Fruit fly (Drosophila melanogaster) whole organism, prepupa: ENCODE measurements around the gene CG9328.

Source experiments
- Blimp-1 ChIP-seq: fragments of 200-800 bp; sonication (Bioruptor generic); optimal IDR thresholded peaks from 3 replicates; lab custom pipeline; 2017; ENCODE audit warnings: missing biosample characterization, missing genetic modification characterization, mild to moderate bottlenecking, moderate library complexity, missing genetic modification reagents
- CG10631 ChIP-seq: fragments of 200-800 bp; sonication (Bioruptor generic); optimal IDR thresholded peaks from 2 replicates; lab custom pipeline; 2016; ENCODE audit warnings: missing biosample characterization, missing genetic modification characterization
- CG10669 ChIP-seq: fragments of 200-800 bp; sonication (Bioruptor generic); optimal IDR thresholded peaks from 3 replicates; lab custom pipeline; 2018; ENCODE audit warnings: missing biosample characterization, mild to moderate bottlenecking, missing genetic modification characterization, moderate library complexity
- CG11762 ChIP-seq: fragments of 200-800 bp; sonication (Bioruptor generic); optimal IDR thresholded peaks from 3 replicates; lab custom pipeline; 2016; ENCODE audit warnings: missing biosample characterization, missing genetic modification characterization; ENCODE audit not compliant: insufficient read depth
- CG11902 ChIP-seq: fragments of 200-800 bp; sonication (Bioruptor generic); optimal IDR thresholded peaks from 3 replicates; lab custom pipeline; 2016; ENCODE audit warnings: missing biosample characterization, missing genetic modification characterization
- CG15336 ChIP-seq: fragments of 200-800 bp; sonication (Bioruptor generic); IDR thresholded peaks from 2 replicates; pipeline ENCODE4 v1.3.6; 2022; ENCODE audit warnings: missing biosample characterization, missing genetic modification characterization
- CG1621 ChIP-seq: fragments of 200-800 bp; sonication (Bioruptor generic); optimal IDR thresholded peaks from 3 replicates; lab custom pipeline; 2018; ENCODE audit warnings: missing biosample characterization, mild to moderate bottlenecking, missing genetic modification characterization
- CG16779 ChIP-seq: fragments of 200-800 bp; sonication (Bioruptor generic); optimal IDR thresholded peaks from 3 replicates; lab custom pipeline; 2017; ENCODE audit warnings: missing biosample characterization, mild to moderate bottlenecking, missing genetic modification characterization
- CG3032 ChIP-seq: fragments of 200-800 bp; optimal IDR thresholded peaks from 2 replicates; lab custom pipeline; 2019; ENCODE audit warnings: missing biosample characterization, mild to moderate bottlenecking, missing genetic modification characterization, moderate library complexity
- CG31627 ChIP-seq: fragments of 200-800 bp; sonication (Bioruptor generic); optimal IDR thresholded peaks from 3 replicates; lab custom pipeline; 2016; ENCODE audit warnings: missing biosample characterization, missing genetic modification characterization
- CG32006 ChIP-seq: fragments of 200-800 bp; sonication (Bioruptor generic); optimal IDR thresholded peaks from 3 replicates; lab custom pipeline; 2017; ENCODE audit warnings: missing biosample characterization, mild to moderate bottlenecking, missing genetic modification characterization
- CG34406 ChIP-seq: fragments of 200-800 bp; sonication (Bioruptor generic); optimal IDR thresholded peaks from 3 replicates; lab custom pipeline; 2016; ENCODE audit warnings: missing biosample characterization, missing genetic modification characterization
- CG3919 ChIP-seq: fragments of 200-800 bp; sonication (Bioruptor generic); optimal IDR thresholded peaks from 3 replicates; lab custom pipeline; 2016; ENCODE audit warnings: missing biosample characterization, missing genetic modification characterization
- CG4318 ChIP-seq: fragments of 200-800 bp; sonication (Bioruptor generic); optimal IDR thresholded peaks from 3 replicates; lab custom pipeline; 2017; ENCODE audit warnings: missing biosample characterization, mild to moderate bottlenecking, missing genetic modification characterization
- CG6163 ChIP-seq: fragments of 200-800 bp; sonication (Bioruptor generic); IDR thresholded peaks from 3 replicates; pipeline ENCODE4 v1.3.6; 2022; ENCODE audit warnings: missing biosample characterization, missing genetic modification characterization
- CG6276 ChIP-seq: fragments of 200-800 bp; sonication (Bioruptor generic); optimal IDR thresholded peaks from 2 replicates; lab custom pipeline; 2017; ENCODE audit warnings: missing biosample characterization, mild to moderate bottlenecking, missing genetic modification characterization
- CG6792 ChIP-seq: fragments of 200-800 bp; sonication (Bioruptor generic); optimal IDR thresholded peaks from 3 replicates; lab custom pipeline; 2016; ENCODE audit warnings: missing biosample characterization, missing genetic modification characterization
- CG6808 ChIP-seq: fragments of 200-800 bp; sonication (Bioruptor generic); optimal IDR thresholded peaks from 3 replicates; lab custom pipeline; 2017; ENCODE audit warnings: missing biosample characterization, missing genetic modification characterization, mild to moderate bottlenecking, moderate library complexity, missing genetic modification reagents
- CG6854 ChIP-seq: fragments of 200-800 bp; sonication (Bioruptor generic); optimal IDR thresholded peaks from 2 replicates; lab custom pipeline; 2017; ENCODE audit warnings: missing biosample characterization, mild to moderate bottlenecking, missing genetic modification characterization
- CG8632 ChIP-seq: fragments of 200-800 bp; sonication (Bioruptor generic); optimal IDR thresholded peaks from 3 replicates; lab custom pipeline; 2016; ENCODE audit warnings: missing biosample characterization, missing genetic modification characterization
- Eip75B ChIP-seq: fragments of 200-800 bp; sonication (Bioruptor generic); optimal IDR thresholded peaks from 3 replicates; lab custom pipeline; 2016; ENCODE audit warnings: missing biosample characterization, missing genetic modification characterization
- Eip78C ChIP-seq: fragments of 200-800 bp; sonication (Bioruptor generic); peaks from one replicate; lab custom pipeline; 2016; ENCODE audit warnings: missing biosample characterization, missing genetic modification characterization
- Eip93F ChIP-seq: fragments of 200-800 bp; sonication (Bioruptor generic); optimal IDR thresholded peaks from 2 replicates; lab custom pipeline; 2016; ENCODE audit warnings: missing biosample characterization, mild to moderate bottlenecking, missing genetic modification characterization
- Ets96B ChIP-seq: fragments of 200-800 bp; optimal IDR thresholded peaks from 2 replicates; lab custom pipeline; 2019; ENCODE audit warnings: missing biosample characterization, mild to moderate bottlenecking, missing genetic modification characterization, moderate library complexity
- Gug ChIP-seq: fragments of 200-800 bp; sonication (Bioruptor generic); IDR thresholded peaks from 2 replicates; pipeline ENCODE4 v1.3.6; 2022; ENCODE audit warnings: missing biosample characterization, missing genetic modification characterization
- Hr38 ChIP-seq: sonication (Bioruptor generic); optimal IDR thresholded peaks from 2 replicates; lab custom pipeline; 2016; ENCODE audit warnings: missing biosample characterization, missing genetic modification characterization
- Hr4 ChIP-seq: fragments of 200-800 bp; sonication (Bioruptor generic); optimal IDR thresholded peaks from 3 replicates; lab custom pipeline; 2016; ENCODE audit warnings: missing biosample characterization, missing genetic modification characterization
- Lpt ChIP-seq: fragments of 200-800 bp; sonication (Bioruptor generic); optimal IDR thresholded peaks from 3 replicates; lab custom pipeline; 2016; ENCODE audit warnings: missing biosample characterization, missing genetic modification characterization
- Met ChIP-seq: fragments of 200-800 bp; sonication (Bioruptor generic); optimal IDR thresholded peaks from 3 replicates; lab custom pipeline; 2016; ENCODE audit warnings: missing biosample characterization, missing genetic modification characterization
- OdsH ChIP-seq: fragments of 200-800 bp; sonication (Bioruptor generic); optimal IDR thresholded peaks from 3 replicates; lab custom pipeline; 2016; ENCODE audit warnings: missing biosample characterization, missing genetic modification characterization
- Smox ChIP-seq: fragments of 200-800 bp; sonication (Bioruptor generic); optimal IDR thresholded peaks from 3 replicates; lab custom pipeline; 2016; ENCODE audit warnings: missing biosample characterization, missing genetic modification characterization
- Sox102F ChIP-seq: fragments of 200-800 bp; sonication (Bioruptor generic); optimal IDR thresholded peaks from 2 replicates; lab custom pipeline; 2016; ENCODE audit warnings: missing biosample characterization, mild to moderate bottlenecking, missing genetic modification characterization
- Sox14 ChIP-seq: fragments of 200-800 bp; sonication (Bioruptor generic); optimal IDR thresholded peaks from 3 replicates; lab custom pipeline; 2016; ENCODE audit warnings: missing biosample characterization, missing genetic modification characterization
- Sox15 ChIP-seq: fragments of 200-800 bp; sonication (Bioruptor generic); optimal IDR thresholded peaks from 3 replicates; lab custom pipeline; 2016; ENCODE audit warnings: missing biosample characterization, missing genetic modification characterization
- achi ChIP-seq: fragments of 200-800 bp; sonication (Bioruptor generic); optimal IDR thresholded peaks from 3 replicates; lab custom pipeline; 2016; ENCODE audit warnings: missing biosample characterization, missing genetic modification characterization
- acj6 ChIP-seq: fragments of 200-800 bp; sonication (Bioruptor generic); optimal IDR thresholded peaks from 3 replicates; lab custom pipeline; 2016; ENCODE audit warnings: missing biosample characterization, missing genetic modification characterization
- cyc ChIP-seq: fragments of 200-800 bp; sonication (Bioruptor generic); optimal IDR thresholded peaks from 3 replicates; lab custom pipeline; 2016; ENCODE audit warnings: missing biosample characterization, missing genetic modification characterization
- dac ChIP-seq: fragments of 200-800 bp; sonication (Bioruptor generic); optimal IDR thresholded peaks from 2 replicates; lab custom pipeline; 2017; ENCODE audit warnings: missing biosample characterization, mild to moderate bottlenecking, missing genetic modification characterization
- dsx ChIP-seq: fragments of 200-800 bp; optimal IDR thresholded peaks from 3 replicates; lab custom pipeline; 2019; ENCODE audit warnings: missing biosample characterization, mild to moderate bottlenecking, missing genetic modification characterization, moderate library complexity; ENCODE audit not compliant: poor library complexity, severe bottlenecking
- esn ChIP-seq: fragments of 200-800 bp; sonication (Bioruptor generic); optimal IDR thresholded peaks from 2 replicates; lab custom pipeline; 2016; ENCODE audit warnings: missing biosample characterization, mild to moderate bottlenecking, missing genetic modification characterization, moderate library complexity
- fd59A ChIP-seq: fragments of 200-800 bp; sonication (Bioruptor generic); optimal IDR thresholded peaks from 2 replicates; lab custom pipeline; 2017; ENCODE audit warnings: missing biosample characterization, mild to moderate bottlenecking, missing genetic modification characterization, missing genetic modification reagents
- fkh ChIP-seq: fragments of 200-800 bp; sonication (Bioruptor generic); optimal IDR thresholded peaks from 3 replicates; lab custom pipeline; 2017; ENCODE audit warnings: missing biosample characterization, mild to moderate bottlenecking, missing genetic modification characterization, moderate library complexity
- lz ChIP-seq: fragments of 200-800 bp; sonication (Bioruptor generic); optimal IDR thresholded peaks from 3 replicates; lab custom pipeline; 2016; ENCODE audit warnings: missing biosample characterization, missing genetic modification characterization
- net ChIP-seq: fragments of 200-800 bp; sonication (Bioruptor generic); optimal IDR thresholded peaks from 3 replicates; lab custom pipeline; 2016; ENCODE audit warnings: missing biosample characterization, missing genetic modification characterization
- pdm3 ChIP-seq: fragments of 200-800 bp; sonication (Bioruptor generic); optimal IDR thresholded peaks from 3 replicates; lab custom pipeline; 2016; ENCODE audit warnings: missing biosample characterization, missing genetic modification characterization
- salr ChIP-seq, 2 experiments: fragments of 200-800 bp; sonication (Bioruptor generic); optimal IDR thresholded peaks; 3 replicates each; lab custom pipeline; 2016 to 2018; ENCODE audit warnings: missing biosample characterization in 2 of 2, missing genetic modification characterization in 2 of 2, mild to moderate bottlenecking in 1 of 2
- spab ChIP-seq: fragments of 200-800 bp; sonication (Bioruptor generic); optimal IDR thresholded peaks from 2 replicates; lab custom pipeline; 2017; ENCODE audit warnings: missing biosample characterization, mild to moderate bottlenecking, missing genetic modification characterization, missing genetic modification reagents
- ss ChIP-seq, 2 experiments: fragments of 200-800 bp; sonication (Bioruptor generic); optimal IDR thresholded peaks; 2 replicates in 1 of 2; 3 replicates in 1 of 2; lab custom pipeline; 2017 to 2018; ENCODE audit warnings: mild to moderate bottlenecking in 2 of 2, missing biosample characterization in 2 of 2, missing genetic modification characterization in 2 of 2, moderate library complexity in 1 of 2
- svp ChIP-seq: fragments of 200-800 bp; sonication (Bioruptor generic); peaks from one replicate; lab custom pipeline; 2016; ENCODE audit warnings: missing biosample characterization, missing genetic modification characterization
- topi ChIP-seq: fragments of 200-800 bp; sonication (Bioruptor generic); optimal IDR thresholded peaks from 3 replicates; lab custom pipeline; 2016; ENCODE audit warnings: missing biosample characterization, missing genetic modification characterization
- vri ChIP-seq: fragments of 200-800 bp; sonication (Bioruptor generic); optimal IDR thresholded peaks from 3 replicates; lab custom pipeline; 2016; ENCODE audit warnings: missing biosample characterization, mild to moderate bottlenecking, missing genetic modification characterization

Gene CG9328

DNA sequence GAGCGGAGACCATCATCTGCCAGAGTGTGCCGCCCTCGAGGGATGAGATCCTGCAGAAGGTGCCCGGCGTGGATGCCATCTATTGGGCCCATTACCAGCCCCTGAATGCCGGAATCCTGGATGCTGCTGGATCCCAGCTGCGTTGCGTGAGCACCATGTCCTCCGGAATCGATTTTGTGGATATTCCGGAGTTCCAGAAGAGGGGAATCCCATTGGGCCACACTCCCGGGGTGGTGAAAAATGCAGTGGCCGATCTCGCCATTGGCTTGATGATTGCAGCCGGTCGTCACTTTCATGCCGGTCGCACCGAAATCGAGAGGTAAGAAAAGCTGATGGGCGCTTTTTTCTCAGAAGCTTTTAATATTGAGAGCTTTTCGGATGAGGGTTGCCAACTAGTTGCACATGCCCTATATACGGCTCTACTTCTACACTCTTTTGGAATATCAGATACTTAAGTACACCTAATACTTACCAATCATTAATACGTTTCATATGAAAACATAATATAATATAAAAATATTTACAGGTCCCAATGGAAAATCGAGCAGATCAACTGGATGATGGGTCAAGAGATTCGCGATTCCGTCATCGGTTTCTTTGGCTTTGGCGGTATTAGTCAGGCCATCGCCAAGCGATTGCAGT lies 32.4 kb downstream of the CG9328 start:
- TF ChIP-seq CG11762 (GFP tag; lab: Kevin White, UChicago) (no peak), CG1621 (tag; lab: Kevin White, UChicago) (no peak), vri (peak; percentile 34), svp (GFP tag; lab: Kevin White, UChicago) (no peak), Eip75B (GFP tag; lab: Kevin White, UChicago) (peak; percentile 2), esn (GFP tag; lab: Kevin White, UChicago) (peak; percentile 34), dac (GFP tag; lab: Kevin White, UChicago) (no peak), cyc (GFP tag; lab: Kevin White, UChicago) (peak; percentile 32), dsx (no peak), lz (GFP tag; lab: Kevin White, UChicago) (no peak), Eip93F (no peak), CG6854 (GFP tag; lab: Kevin White, UChicago) (no peak), CG4318 (GFP tag; lab: Kevin White, UChicago) (no peak), spab (GFP tag; lab: Kevin White, UChicago) (no peak), Met (GFP tag; lab: Kevin White, UChicago) (peak; percentile 7), pdm3 (GFP tag; lab: Kevin White, UChicago) (peak; percentile 23), net (GFP tag; lab: Kevin White, UChicago) (no peak), CG6792 (GFP tag; lab: Kevin White, UChicago) (no peak), CG10669 (GFP tag; lab: Kevin White, UChicago) (no peak), CG31627 (GFP tag; lab: Kevin White, UChicago) (no peak), Blimp-1 (GFP tag; lab: Kevin White, UChicago) (no peak), achi (GFP tag; lab: Kevin White, UChicago) (no peak), CG32006 (GFP tag; lab: Kevin White, UChicago) (no peak), Hr38 (no peak), CG34406 (GFP tag; lab: Kevin White, UChicago) (no peak), Gug (GFP tag; lab: Robert Waterston, UW) (no peak), Sox102F (GFP tag; lab: Kevin White, UChicago) (no peak), salr (GFP tag; optimal IDR thresholded peaks at IDR 0.05; lab: Kevin White, UChicago) (no peak), Ets96B (tag; lab: Kevin White, UChicago) (no peak), topi (GFP tag; lab: Kevin White, UChicago) (peak; percentile 9), Sox14 (GFP tag; lab: Kevin White, UChicago) (no peak), acj6 (GFP tag; lab: Kevin White, UChicago) (no peak), Sox15 (GFP tag; lab: Kevin White, UChicago) (no peak), ss (GFP tag; optimal IDR thresholded peaks at IDR 0.05; lab: Kevin White, UChicago) (no peak), OdsH (peak; percentile 24), CG6163 (GFP tag; lab: Robert Waterston, UW) (no peak), CG3919 (GFP tag; lab: Kevin White, UChicago) (no peak), CG10631 (GFP tag; lab: Kevin White, UChicago) (peak; percentile 22), CG16779 (tag; lab: Kevin White, UChicago) (no peak), CG3032 (tag; lab: Kevin White, UChicago) (no peak), CG8632 (GFP tag; lab: Kevin White, UChicago) (peak; percentile 6), fkh (GFP tag; lab: Kevin White, UChicago) (no peak), Hr4 (GFP tag; lab: Kevin White, UChicago) (peak; percentile 6), Eip78C (GFP tag; lab: Kevin White, UChicago) (peak; percentile 50), Lpt (GFP tag; lab: Kevin White, UChicago) (no peak), CG15336 (GFP tag; lab: Robert Waterston, UW) (no peak), fd59A (GFP tag; lab: Kevin White, UChicago) (no peak), CG6276 (GFP tag; lab: Kevin White, UChicago) (no peak), CG11902 (GFP tag; lab: Kevin White, UChicago) (no peak), CG6808 (GFP tag; lab: Kevin White, UChicago) (no peak), Smox (peak; percentile 18)
